Worm (Caenorhabditis elegans) whole organism, late embryonic: ENCODE data around the gene C05C8.5.

ENCODE experiments used
- F13H6.1 ChIP-seq: sonication (generic microtip); optimal IDR thresholded peaks from 2 replicates; lab custom pipeline; 2016; ENCODE audit warnings: missing genetic modification characterization, missing compliant biosample characterization
- K02D7.2 ChIP-seq: sonication (generic microtip); optimal IDR thresholded peaks from 2 replicates; lab custom pipeline; 2017; ENCODE audit warnings: mild to moderate bottlenecking, missing genetic modification characterization, missing compliant biosample characterization
- K09A11.1 ChIP-seq: sonication (generic microtip); optimal IDR thresholded peaks from 2 replicates; lab custom pipeline; 2017; ENCODE audit warnings: antibody characterized with exemption, mild to moderate bottlenecking, missing genetic modification characterization, missing compliant biosample characterization; ENCODE audit not compliant: insufficient read depth
- ama-1 ChIP-seq: fragments of 150-350 bp; optimal IDR thresholded peaks from 2 replicates; lab custom pipeline; 2014
- ceh-2 ChIP-seq: sonication (generic microtip); optimal IDR thresholded peaks from 2 replicates; lab custom pipeline; 2016; ENCODE audit warnings: missing genotype, missing genetic modification characterization, missing compliant biosample characterization
- ceh-24 ChIP-seq: sonication (generic microtip); optimal IDR thresholded peaks from 2 replicates; lab custom pipeline; 2016; ENCODE audit warnings: mild to moderate bottlenecking, missing genetic modification characterization, missing compliant biosample characterization
- ceh-31 ChIP-seq: sonication (generic microtip); optimal IDR thresholded peaks from 2 replicates; lab custom pipeline; 2016; ENCODE audit warnings: missing genetic modification characterization, missing compliant biosample characterization
- ceh-45 ChIP-seq: fragments of 200-800 bp; sonication (Bioruptor generic); IDR thresholded peaks from 2 replicates; pipeline ENCODE4 v1.3.6; 2022; ENCODE audit warnings: missing genetic modification reagents, missing genetic modification characterization, missing compliant biosample characterization
- ceh-48 ChIP-seq: sonication (generic microtip); optimal IDR thresholded peaks from 2 replicates; lab custom pipeline; 2016; ENCODE audit warnings: missing genetic modification characterization, inconsistent platforms, missing compliant biosample characterization
- ceh-6 ChIP-seq: fragments of 200-800 bp; sonication (Bioruptor generic); optimal IDR thresholded peaks from 2 replicates; lab custom pipeline; 2018; ENCODE audit warnings: mild to moderate bottlenecking, missing genetic modification characterization, missing compliant biosample characterization
- dmd-4 ChIP-seq: sonication (generic microtip); optimal IDR thresholded peaks from 2 replicates; lab custom pipeline; 2016; ENCODE audit warnings: borderline replicate concordance, missing genetic modification characterization, missing compliant biosample characterization
- elt-2 ChIP-seq: sonication (generic microtip); optimal IDR thresholded peaks from 2 replicates; lab custom pipeline; 2016; ENCODE audit warnings: missing genetic modification reagents, missing genetic modification characterization, missing compliant biosample characterization
- elt-4 ChIP-seq: sonication (generic microtip); optimal IDR thresholded peaks from 2 replicates; lab custom pipeline; 2016; ENCODE audit warnings: missing genetic modification characterization, missing compliant biosample characterization
- ets-4 ChIP-seq: sonication (generic microtip); optimal IDR thresholded peaks from 2 replicates; lab custom pipeline; 2016; ENCODE audit warnings: missing genetic modification characterization, missing compliant biosample characterization
- eyg-1 ChIP-seq: sonication (generic microtip); optimal IDR thresholded peaks from 2 replicates; lab custom pipeline; 2016; ENCODE audit warnings: missing genotype, missing genetic modification characterization, missing compliant biosample characterization
- fkh-10 ChIP-seq: fragments of 150-350 bp; optimal IDR thresholded peaks from 2 replicates; lab custom pipeline; 2014; ENCODE audit warnings: missing biosample characterization, missing genetic modification reagents, missing genetic modification characterization
- hlh-13 ChIP-seq: fragments of 200-800 bp; sonication (Bioruptor generic); optimal IDR thresholded peaks from 2 replicates; lab custom pipeline; 2018; ENCODE audit warnings: mild to moderate bottlenecking, missing genetic modification characterization, missing compliant biosample characterization
- hlh-15 ChIP-seq: sonication (generic microtip); optimal IDR thresholded peaks from 2 replicates; lab custom pipeline; 2016; ENCODE audit warnings: missing genetic modification characterization, missing compliant biosample characterization
- hlh-30 ChIP-seq: sonication (generic microtip); optimal IDR thresholded peaks from 2 replicates; lab custom pipeline; 2017; ENCODE audit warnings: antibody characterized with exemption, missing genetic modification characterization, missing compliant biosample characterization; ENCODE audit not compliant: insufficient read depth
- hlh-8 ChIP-seq: sonication (generic microtip); optimal IDR thresholded peaks from 2 replicates; lab custom pipeline; 2016; ENCODE audit warnings: missing genotype, missing genetic modification characterization, missing compliant biosample characterization
- lim-6 ChIP-seq: sonication (generic microtip); optimal IDR thresholded peaks from 2 replicates; lab custom pipeline; 2016; ENCODE audit warnings: missing genetic modification characterization, missing compliant biosample characterization
- lin-11 ChIP-seq: fragments of 200-800 bp; sonication (Bioruptor generic); optimal IDR thresholded peaks from 2 replicates; lab custom pipeline; 2018; ENCODE audit warnings: mild to moderate bottlenecking, missing genetic modification characterization, missing compliant biosample characterization
- madf-2 ChIP-seq: sonication (generic microtip); optimal IDR thresholded peaks from 2 replicates; lab custom pipeline; 2017; ENCODE audit warnings: missing genetic modification characterization, missing compliant biosample characterization
- nfya-1 ChIP-seq: sonication (generic microtip); optimal IDR thresholded peaks from 2 replicates; lab custom pipeline; 2017; ENCODE audit warnings: missing genetic modification characterization, mild to moderate bottlenecking, missing compliant biosample characterization, antibody characterized with exemption, moderate library complexity
- nhr-11 ChIP-seq: fragments of 150-350 bp; optimal IDR thresholded peaks from 2 replicates; lab custom pipeline; 2014; ENCODE audit warnings: missing biosample characterization, missing genetic modification characterization
- nhr-232 ChIP-seq: sonication (generic microtip); optimal IDR thresholded peaks from 2 replicates; lab custom pipeline; 2016; ENCODE audit warnings: missing genetic modification characterization, missing compliant biosample characterization
- npax-4 ChIP-seq: sonication (generic microtip); optimal IDR thresholded peaks from 2 replicates; lab custom pipeline; 2016; ENCODE audit warnings: missing genetic modification characterization, missing compliant biosample characterization
- pag-3 ChIP-seq: sonication (generic microtip); optimal IDR thresholded peaks from 2 replicates; lab custom pipeline; 2016; ENCODE audit warnings: missing compliant biosample characterization, missing genetic modification characterization, borderline replicate concordance
- pqm-1 ChIP-seq: sonication (generic microtip); optimal IDR thresholded peaks from 2 replicates; lab custom pipeline; 2016; ENCODE audit warnings: missing genetic modification characterization, missing compliant biosample characterization
- sdc-2 ChIP-seq: sonication (generic microtip); optimal IDR thresholded peaks from 2 replicates; lab custom pipeline; 2016; ENCODE audit warnings: missing genotype, missing genetic modification characterization, missing compliant biosample characterization
- syd-9 ChIP-seq: sonication (generic microtip); optimal IDR thresholded peaks from 2 replicates; lab custom pipeline; 2016; ENCODE audit warnings: mild to moderate bottlenecking, missing genetic modification characterization, moderate library complexity, missing compliant biosample characterization
- ttx-3 ChIP-seq: sonication (generic microtip); optimal IDR thresholded peaks from 2 replicates; lab custom pipeline; 2016; ENCODE audit warnings: missing genetic modification reagents, missing genetic modification characterization, missing compliant biosample characterization
- unc-42 ChIP-seq: sonication (generic microtip); optimal IDR thresholded peaks from 2 replicates; lab custom pipeline; 2016; ENCODE audit warnings: missing genotype, missing genetic modification characterization, missing compliant biosample characterization
- unc-55 ChIP-seq: sonication (generic microtip); optimal IDR thresholded peaks from 2 replicates; lab custom pipeline; 2017; ENCODE audit warnings: missing biosample characterization, missing genetic modification reagents, missing genetic modification characterization
- unc-86 ChIP-seq: sonication (generic microtip); optimal IDR thresholded peaks from 2 replicates; lab custom pipeline; 2016; ENCODE audit warnings: missing genetic modification characterization, missing compliant biosample characterization
- ztf-16 ChIP-seq: sonication (generic microtip); optimal IDR thresholded peaks from 2 replicates; lab custom pipeline; 2017; ENCODE audit warnings: missing genetic modification characterization, missing compliant biosample characterization

Gene C05C8.5

ce11 chrV:7234726-7235125 lies at the start of gene C05C8.5:
Gene C05C8.5, minus strand, starts transcription at chrV:7234826.
- TF ChIP-seq eyg-1 (tag; lab: Kevin White, UChicago), result no peak
- no peak for TF ChIP-seq dmd-4
- TF ChIP-seq hlh-15 (tag; lab: Kevin White, UChicago), result no peak
- TF ChIP-seq hlh-8 (tag; lab: Kevin White, UChicago), result no peak
- TF ChIP-seq unc-55 (GFP tag; lab: Kevin White, UChicago), result no peak
- no peak for TF ChIP-seq ama-1 (lab: Kevin White, UChicago)
- TF ChIP-seq npax-4, result no peak
- no peak for TF ChIP-seq ztf-16 (tag; lab: Kevin White, UChicago)
- no peak for TF ChIP-seq pqm-1
- TF ChIP-seq fkh-10 (GFP tag; lab: Kevin White, UChicago), result no peak
- TF ChIP-seq hlh-13 (GFP tag; lab: Kevin White, UChicago), result no peak
- TF ChIP-seq ceh-31, result no peak
- no peak for TF ChIP-seq ceh-45 (GFP tag; lab: Robert Waterston, UW)
- TF ChIP-seq unc-42, result no peak
- no peak for TF ChIP-seq ceh-48 (tag; lab: Kevin White, UChicago)

- TF ChIP-seq hlh-13 (GFP tag; lab: Kevin White, UChicago) (no peak), nfya-1 (no peak), lim-6 (tag; lab: Kevin White, UChicago) (no peak), hlh-30 (tag; lab: Kevin White, UChicago) (no peak), unc-86 (tag; lab: Kevin White, UChicago) (no peak), syd-9 (tag; lab: Kevin White, UChicago) (no peak), ceh-48 (tag; lab: Kevin White, UChicago) (no peak), elt-2 (tag; lab: Kevin White, UChicago) (no peak), ceh-2 (tag; lab: Kevin White, UChicago) (no peak)
These were observed 47.4 kb upstream of the C05C8.5 start, which contains the start of gene C13A2.3 for ce11 chrV:7282037-7282436. Gene C13A2.3, plus strand, starts transcription at chrV:7282337.

ce11 chrV:7279090-7279489 lies 44.5 kb upstream of the C05C8.5 start, which contains the start of gene C13A2.4:
Gene C13A2.4, plus strand, starts transcription at chrV:7279390.
- TF ChIP-seq ceh-2 (tag; lab: Kevin White, UChicago), result no peak
- no peak for TF ChIP-seq pag-3 (tag; lab: Kevin White, UChicago)
- no peak for TF ChIP-seq nhr-232 (tag; lab: Kevin White, UChicago)

ce11 chrV:7275491-7275890 lies 40.9 kb upstream of the C05C8.5 start, which contains the start of gene C13A2.5:
Gene C13A2.5, plus strand, starts transcription at chrV:7275791.
- TF ChIP-seq ama-1 (lab: Kevin White, UChicago), result no peak
- no peak for TF ChIP-seq eyg-1 (tag; lab: Kevin White, UChicago)
- TF ChIP-seq elt-4 (tag; lab: Kevin White, UChicago), result no peak
- TF ChIP-seq syd-9 (tag; lab: Kevin White, UChicago), result no peak
- no peak for TF ChIP-seq K09A11.1 (tag; lab: Kevin White, UChicago)
- TF ChIP-seq madf-2 (tag; lab: Kevin White, UChicago), result no peak
- no peak for TF ChIP-seq dmd-4
- TF ChIP-seq K02D7.2 (tag; lab: Kevin White, UChicago), result no peak
- no peak for TF ChIP-seq ceh-6 (GFP tag; lab: Kevin White, UChicago)
- no peak for TF ChIP-seq nhr-11
- TF ChIP-seq pqm-1, result no peak
- TF ChIP-seq ets-4 (tag; lab: Kevin White, UChicago), result no peak
- no peak for TF ChIP-seq sdc-2 (tag; lab: Kevin White, UChicago)

- TF ChIP-seq F13H6.1 (tag; lab: Kevin White, UChicago), result no peak
- TF ChIP-seq ceh-6 (GFP tag; lab: Kevin White, UChicago), result no peak
- TF ChIP-seq lin-11, result no peak
- TF ChIP-seq pqm-1, result no peak
- TF ChIP-seq ttx-3 (tag; lab: Kevin White, UChicago), result no peak
- no peak for TF ChIP-seq ceh-48 (tag; lab: Kevin White, UChicago)
- TF ChIP-seq ceh-24, result no peak
- no peak for TF ChIP-seq nhr-11
These were observed 40.4 kb upstream of the C05C8.5 start, which contains the start of gene C13A2.10 for ce11 chrV:7274992-7275391. Gene C13A2.10, minus strand, starts transcription at chrV:7275092.
